Fruit fly (Drosophila melanogaster) whole organism, embryonic: ENCODE measurements around the gene Nepl18.

Experiments
- Abd-B ChIP-seq: fragments of 200-800 bp; sonication (Bioruptor generic); optimal IDR thresholded peaks from 2 replicates; lab custom pipeline; 2018; ENCODE audit warnings: missing biosample characterization, mild to moderate bottlenecking, missing genetic modification characterization, moderate library complexity
- Ada2b ChIP-seq: fragments of 200-800 bp; sonication (Bioruptor generic); IDR thresholded peaks from 2 replicates; pipeline ENCODE4 v1.3.6; 2022; ENCODE audit warnings: missing biosample characterization, missing genetic modification characterization
- Atf6 ChIP-seq: fragments of 200-800 bp; sonication (Bioruptor generic); IDR thresholded peaks from 2 replicates; pipeline ENCODE4 v1.3.6; 2022; ENCODE audit warnings: missing biosample characterization, missing genetic modification characterization
- BtbVII ChIP-seq: fragments of 200-800 bp; sonication (Bioruptor generic); optimal IDR thresholded peaks from 3 replicates; lab custom pipeline; 2017; ENCODE audit warnings: missing biosample characterization, mild to moderate bottlenecking, missing genetic modification characterization
- CG10959 ChIP-seq: fragments of 200-800 bp; sonication (Bioruptor generic); IDR thresholded peaks from 2 replicates; pipeline ENCODE4 v1.3.6; 2022; ENCODE audit warnings: missing biosample characterization, missing genetic modification characterization
- CG14667 ChIP-seq: fragments of 200-800 bp; sonication (Bioruptor generic); IDR thresholded peaks from 2 replicates; pipeline ENCODE4 v1.3.6; 2022; ENCODE audit warnings: missing biosample characterization, missing genetic modification characterization
- CG14710 ChIP-seq: fragments of 200-800 bp; sonication (Bioruptor generic); optimal IDR thresholded peaks from 3 replicates; lab custom pipeline; 2019; ENCODE audit warnings: missing biosample characterization, mild to moderate bottlenecking, missing genetic modification characterization, moderate library complexity
- CG15479 ChIP-seq: fragments of 200-800 bp; sonication (Bioruptor generic); optimal IDR thresholded peaks from 3 replicates; lab custom pipeline; 2019; ENCODE audit warnings: missing biosample characterization, mild to moderate bottlenecking, missing genetic modification characterization, moderate library complexity
- CG15514 ChIP-seq: fragments of 200-800 bp; sonication (Bioruptor generic); optimal IDR thresholded peaks from 3 replicates; lab custom pipeline; 2017; ENCODE audit warnings: missing biosample characterization, missing genetic modification characterization, mild to moderate bottlenecking, moderate library complexity, missing genetic modification reagents
- CG15696 ChIP-seq: fragments of 200-800 bp; sonication (Bioruptor generic); optimal IDR thresholded peaks from 2 replicates; lab custom pipeline; 2019; ENCODE audit warnings: missing biosample characterization, mild to moderate bottlenecking, missing genetic modification characterization, moderate library complexity
- CG16813 ChIP-seq: fragments of 200-800 bp; sonication (Bioruptor generic); IDR thresholded peaks from 3 replicates; pipeline ENCODE4 v1.3.6; 2022; ENCODE audit warnings: missing biosample characterization, missing genetic modification characterization; ENCODE audit not compliant: partially characterized antibody
- CG17328 ChIP-seq: fragments of 200-800 bp; sonication (Bioruptor generic); IDR thresholded peaks from 2 replicates; pipeline ENCODE4 v1.3.6; 2022; ENCODE audit warnings: missing biosample characterization, missing genetic modification characterization
- CG1832 ChIP-seq: fragments of 200-800 bp; sonication (Bioruptor generic); optimal IDR thresholded peaks from 2 replicates; lab custom pipeline; 2017; ENCODE audit warnings: missing biosample characterization, mild to moderate bottlenecking, missing genetic modification characterization, inconsistent platforms
- CG33213 ChIP-seq: fragments of 200-800 bp; sonication (Bioruptor generic); optimal IDR thresholded peaks from 3 replicates; lab custom pipeline; 2016; ENCODE audit warnings: missing biosample characterization, missing genetic modification characterization
- CG4282 ChIP-seq: fragments of 200-800 bp; sonication (Bioruptor generic); optimal IDR thresholded peaks from 2 replicates; lab custom pipeline; 2016; ENCODE audit warnings: missing biosample characterization, missing genetic modification characterization
- CG4854 ChIP-seq: fragments of 200-800 bp; sonication (Bioruptor generic); optimal IDR thresholded peaks from 2 replicates; lab custom pipeline; 2016; ENCODE audit warnings: missing biosample characterization, missing genetic modification characterization, inconsistent platforms
- CG6175 ChIP-seq: fragments of 200-800 bp; sonication (Bioruptor generic); IDR thresholded peaks from 3 replicates; pipeline ENCODE4 v1.3.6; 2022; ENCODE audit warnings: missing biosample characterization, missing genetic modification characterization
- CG7357 ChIP-seq: fragments of 200-800 bp; sonication (Bioruptor generic); IDR thresholded peaks from 3 replicates; pipeline ENCODE4 v1.3.6; 2022; ENCODE audit warnings: missing biosample characterization, missing genetic modification characterization
- CG8089 ChIP-seq: fragments of 200-800 bp; sonication (Bioruptor generic); optimal IDR thresholded peaks from 3 replicates; lab custom pipeline; 2016; ENCODE audit warnings: missing biosample characterization, missing genetic modification characterization
- CG8944 ChIP-seq: fragments of 200-800 bp; sonication (Bioruptor generic); optimal IDR thresholded peaks from 3 replicates; lab custom pipeline; 2016; ENCODE audit warnings: missing biosample characterization, missing genetic modification characterization
- CrebB ChIP-seq: fragments of 200-800 bp; sonication (Bioruptor generic); optimal IDR thresholded peaks from 3 replicates; lab custom pipeline; 2018; ENCODE audit warnings: missing biosample characterization, mild to moderate bottlenecking, missing genetic modification characterization
- Dll ChIP-seq: fragments of 200-800 bp; sonication (Bioruptor generic); IDR thresholded peaks from 4 replicates; pipeline ENCODE4 v1.3.6; 2022; ENCODE audit warnings: missing biosample characterization, missing genetic modification characterization; ENCODE audit not compliant: partially characterized antibody
- Fer2 ChIP-seq: fragments of 200-800 bp; sonication (Bioruptor generic); optimal IDR thresholded peaks from 2 replicates; lab custom pipeline; 2018; ENCODE audit warnings: missing biosample characterization, mild to moderate bottlenecking, missing genetic modification characterization, moderate library complexity
- Fer3 ChIP-seq: fragments of 200-800 bp; sonication (Bioruptor generic); optimal IDR thresholded peaks from 2 replicates; lab custom pipeline; 2018; ENCODE audit warnings: missing biosample characterization, mild to moderate bottlenecking, missing genetic modification characterization, moderate library complexity
- GATAe ChIP-seq: fragments of 200-800 bp; sonication (Bioruptor generic); conservative IDR thresholded peaks from 2 replicates; pipeline ENCODE4 v1.3.6; 2022; ENCODE audit warnings: missing biosample characterization, missing genetic modification characterization
- HHEX ChIP-seq: fragments of 200-800 bp; sonication (Bioruptor generic); optimal IDR thresholded peaks from 3 replicates; lab custom pipeline; 2017; ENCODE audit warnings: missing biosample characterization, mild to moderate bottlenecking, missing genetic modification characterization, missing genetic modification reagents
- HLH54F ChIP-seq: fragments of 200-800 bp; sonication (Bioruptor generic); optimal IDR thresholded peaks from 3 replicates; lab custom pipeline; 2016; ENCODE audit warnings: missing biosample characterization, missing genetic modification characterization
- Hand ChIP-seq: fragments of 200-800 bp; sonication (Bioruptor generic); optimal IDR thresholded peaks from 2 replicates; lab custom pipeline; 2017; ENCODE audit warnings: mild to moderate bottlenecking, missing biosample characterization, missing genetic modification reagents, missing genetic modification characterization
- HmgZ ChIP-seq: fragments of 200-800 bp; sonication (Bioruptor generic); optimal IDR thresholded peaks from 2 replicates; lab custom pipeline; 2018; ENCODE audit warnings: missing biosample characterization, mild to moderate bottlenecking, missing genetic modification characterization
- Hr39 ChIP-seq: fragments of >200 bp; optimal IDR thresholded peaks from 2 replicates; lab custom pipeline; 2017
- Lim3 ChIP-seq: fragments of 200-800 bp; sonication (Bioruptor generic); IDR thresholded peaks from 2 replicates; pipeline ENCODE4 v1.3.6; 2022; ENCODE audit warnings: missing biosample characterization, missing genetic modification characterization
- Mad ChIP-seq: fragments of 200-800 bp; sonication (Bioruptor generic); optimal IDR thresholded peaks from 2 replicates; lab custom pipeline; 2016; ENCODE audit warnings: missing biosample characterization, missing genetic modification characterization
- Mes4 ChIP-seq: fragments of 200-800 bp; sonication (Bioruptor generic); optimal IDR thresholded peaks from 2 replicates; lab custom pipeline; 2016; ENCODE audit warnings: missing biosample characterization, missing genetic modification characterization
- NFAT ChIP-seq: fragments of 200-800 bp; sonication (Bioruptor generic); IDR thresholded peaks from 2 replicates; pipeline ENCODE4 v1.3.6; 2022; ENCODE audit warnings: missing biosample characterization, missing genetic modification characterization
- NK7.1 ChIP-seq: fragments of 200-800 bp; sonication (Bioruptor generic); optimal IDR thresholded peaks from 3 replicates; lab custom pipeline; 2016; ENCODE audit warnings: missing biosample characterization, missing genetic modification characterization
- Spps ChIP-seq: fragments of 200-800 bp; sonication (Bioruptor generic); optimal IDR thresholded peaks from 2 replicates; lab custom pipeline; 2018; ENCODE audit warnings: missing biosample characterization, mild to moderate bottlenecking, missing genetic modification characterization
- TFAM ChIP-seq: fragments of 200-800 bp; sonication (Bioruptor generic); optimal IDR thresholded peaks from 2 replicates; lab custom pipeline; 2017; ENCODE audit warnings: missing biosample characterization, missing genetic modification characterization, inconsistent platforms
- Usf ChIP-seq: fragments of 200-800 bp; sonication (Bioruptor generic); optimal IDR thresholded peaks from 2 replicates; lab custom pipeline; 2017; ENCODE audit warnings: missing genotype, missing biosample characterization, missing genetic modification characterization
- ara ChIP-seq: fragments of 200-800 bp; sonication (Bioruptor generic); IDR thresholded peaks from 2 replicates; pipeline ENCODE4 v1.3.6; 2022; ENCODE audit warnings: missing biosample characterization, missing genetic modification characterization
- ato ChIP-seq: fragments of 200-800 bp; sonication (Bioruptor generic); IDR thresholded peaks from 2 replicates; pipeline ENCODE4 v1.3.6; 2022; ENCODE audit warnings: missing biosample characterization, missing genetic modification characterization; ENCODE audit not compliant: partially characterized antibody
- bcd ChIP-seq: fragments of 200-800 bp; sonication (Bioruptor generic); optimal IDR thresholded peaks from 2 replicates; lab custom pipeline; 2017; ENCODE audit warnings: missing biosample characterization, mild to moderate bottlenecking, missing genetic modification characterization
- cas ChIP-seq: fragments of 200-800 bp; sonication (Bioruptor generic); IDR thresholded peaks from 2 replicates; pipeline ENCODE4 v1.3.6; 2022; ENCODE audit warnings: missing biosample characterization, missing genetic modification characterization
- esg ChIP-seq: fragments of 200-800 bp; sonication (Bioruptor generic); conservative IDR thresholded peaks from 2 replicates; pipeline ENCODE4 v1.3.6; 2022; ENCODE audit warnings: missing biosample characterization, missing genetic modification characterization
- fd96Cb ChIP-seq: fragments of 200-800 bp; sonication (Bioruptor generic); optimal IDR thresholded peaks from 2 replicates; lab custom pipeline; 2018; ENCODE audit warnings: missing biosample characterization, mild to moderate bottlenecking, missing genetic modification characterization, moderate library complexity
- nmo ChIP-seq: fragments of 200-800 bp; sonication (Bioruptor generic); optimal IDR thresholded peaks from 2 replicates; lab custom pipeline; 2018; ENCODE audit warnings: missing biosample characterization, mild to moderate bottlenecking, missing genetic modification characterization, moderate library complexity
- onecut ChIP-seq: fragments of 200-800 bp; sonication (Bioruptor generic); IDR thresholded peaks from 2 replicates; pipeline ENCODE4 v1.3.6; 2022; ENCODE audit warnings: missing biosample characterization, missing genetic modification characterization
- org-1 ChIP-seq: fragments of 200-800 bp; sonication (Bioruptor generic); optimal IDR thresholded peaks from 2 replicates; lab custom pipeline; 2017; ENCODE audit warnings: missing biosample characterization, missing genetic modification characterization
- sens-2 ChIP-seq: fragments of 200-800 bp; sonication (Bioruptor generic); IDR thresholded peaks from 2 replicates; pipeline ENCODE4 v1.3.6; 2022; ENCODE audit warnings: missing biosample characterization, missing genetic modification characterization
- slp2 ChIP-seq: fragments of 200-800 bp; sonication (Bioruptor generic); optimal IDR thresholded peaks from 2 replicates; lab custom pipeline; 2016; ENCODE audit warnings: missing biosample characterization, missing genetic modification characterization
- sna ChIP-seq: fragments of 200-800 bp; sonication (Bioruptor generic); IDR thresholded peaks from 2 replicates; pipeline ENCODE4 v1.3.6; 2022; ENCODE audit warnings: missing biosample characterization, missing genetic modification characterization; ENCODE audit not compliant: partially characterized antibody
- sug ChIP-seq: fragments of 200-800 bp; optimal IDR thresholded peaks from 2 replicates; lab custom pipeline; 2019; ENCODE audit warnings: missing biosample characterization, mild to moderate bottlenecking, missing genetic modification characterization, moderate library complexity

Nepl18 gene

DNA sequence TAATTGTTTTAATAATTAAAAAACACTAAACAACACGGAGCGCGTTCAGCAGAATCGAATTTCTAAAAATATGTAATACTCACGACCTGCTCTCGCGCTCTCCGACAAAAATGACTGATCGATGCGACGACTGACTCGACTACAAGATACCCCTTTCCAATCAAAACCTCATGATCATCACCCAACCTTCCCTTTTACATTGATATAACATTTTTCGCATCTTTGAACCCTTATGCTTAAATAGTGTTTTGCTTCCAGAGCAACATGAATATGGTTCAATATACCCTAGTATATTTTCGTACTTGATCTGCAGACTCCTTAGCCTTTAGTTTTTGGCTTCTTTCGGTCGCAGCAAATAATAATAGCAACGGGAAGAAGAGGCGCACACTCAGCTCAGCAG is 36.3 kb downstream of the Nepl18 start (continued):
- TF ChIP-seq CG15514 (GFP tag; lab: Kevin White, UChicago) (no peak), CG4282 (GFP tag; lab: Kevin White, UChicago) (peak; percentile 10), CG15696 (tag; lab: Kevin White, UChicago) (no peak), esg (peak; percentile 72; the same call in 1 of the 2 replicates), Hand (GFP tag; lab: Kevin White, UChicago) (no peak), CG33213 (GFP tag; lab: Kevin White, UChicago) (no peak), Usf (GFP tag; lab: Kevin White, UChicago) (peak; percentile 30), slp2 (peak; percentile 40), HHEX (GFP tag; lab: Kevin White, UChicago) (peak; percentile 51), org-1 (GFP tag; lab: Kevin White, UChicago) (peak; percentile 61), Fer2 (no peak), TFAM (no peak), sug (tag; lab: Kevin White, UChicago) (peak; percentile 32), GATAe (no peak), CG14710 (peak; percentile 15), CG8944 (GFP tag; lab: Kevin White, UChicago) (peak; percentile 74), CG14667 (GFP tag; lab: Robert Waterston, UW) (peak; percentile 71), CG7357 (GFP tag; lab: Robert Waterston, UW) (peak; percentile 68), onecut (GFP tag; lab: Robert Waterston, UW) (no peak), nmo (peak; percentile 83), Abd-B (GFP tag; lab: Kevin White, UChicago) (peak; percentile 39), CrebB (tag; lab: Kevin White, UChicago) (no peak), HLH54F (GFP tag; lab: Kevin White, UChicago) (peak; percentile 58), Spps (tag; lab: Kevin White, UChicago) (no peak), CG16813 (no peak), Mes4 (GFP tag; lab: Kevin White, UChicago) (peak; percentile 38), CG10959 (GFP tag; lab: Robert Waterston, UW) (peak; percentile 29; the same call in 1 of the 2 replicates), sna (GFP tag; lab: Robert Waterston, UW) (no peak), Lim3 (GFP tag; lab: Robert Waterston, UW) (peak; percentile 63; the same call in 1 of the 2 replicates), Ada2b (GFP tag; lab: Robert Waterston, UW) (peak; percentile 75; the same call in 1 of the 2 replicates), ara (GFP tag; lab: Robert Waterston, UW) (peak; percentile 89), CG4854 (no peak), CG15479 (no peak), ato (GFP tag; lab: Robert Waterston, UW) (no peak), Hr39 (lab: Kevin White, UChicago) (no peak), Fer3 (peak; percentile 55), NFAT (peak; percentile 68), fd96Cb (tag; lab: Kevin White, UChicago) (peak; percentile 71), Atf6 (peak; percentile 82), Mad (GFP tag; lab: Kevin White, UChicago) (peak; percentile 48), CG1832 (GFP tag; lab: Kevin White, UChicago) (no peak), CG8089 (GFP tag; lab: Kevin White, UChicago) (peak; percentile 65), CG6175 (GFP tag; lab: Robert Waterston, UW) (no peak), cas (0 out of 2 replicates have a peak, but pooled peaks have one; percentile 19), bcd (peak; percentile 71), Dll (GFP tag; lab: Robert Waterston, UW) (no peak), CG17328 (GFP tag; lab: Robert Waterston, UW) (peak; percentile 86), NK7.1 (GFP tag; lab: Kevin White, UChicago) (peak; percentile 75), HmgZ (tag; lab: Kevin White, UChicago) (peak; percentile 8), BtbVII (no peak), sens-2 (GFP tag; lab: Robert Waterston, UW) (peak; percentile 46; the same call in 1 of the 2 replicates)
